Fruit fly (Drosophila melanogaster): ENCODE data around the gene Epg5.

The Epg5 gene

DNA sequence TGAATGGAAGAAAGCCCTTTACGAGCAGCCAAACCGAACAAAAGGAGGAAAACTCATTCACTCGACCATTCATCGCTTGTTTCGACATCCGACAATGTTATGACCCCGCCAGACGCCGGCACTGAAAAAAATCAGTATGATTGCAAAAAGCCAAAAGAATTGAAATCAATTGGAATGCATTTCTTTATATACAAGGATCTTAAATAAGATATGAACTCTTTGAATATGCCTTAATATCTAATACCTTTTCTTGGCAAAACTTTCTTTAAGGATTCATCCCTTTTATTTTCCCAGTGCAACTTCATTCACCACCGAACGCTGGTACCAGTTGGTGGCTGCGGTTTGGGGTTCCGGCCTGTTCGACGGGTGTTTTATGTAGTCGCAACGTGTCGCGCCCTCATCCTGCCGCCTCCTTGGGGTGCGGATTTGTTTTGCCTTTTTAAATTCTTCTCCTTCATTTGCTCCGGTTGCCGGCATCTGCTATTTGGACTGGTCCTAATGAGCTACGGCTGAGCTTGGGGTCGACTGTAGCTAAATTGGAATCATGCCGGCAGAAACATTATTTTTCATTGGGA lies 38.8 kb downstream of the Epg5 start (continued):
- TF ChIP-seq prd (optimal IDR thresholded peaks at IDR 0.05): no peak
- TF ChIP-seq prd (GFP tag; IDR thresholded peaks at IDR 0.05): peak; percentile 87
- no peak for TF ChIP-seq CG10565 (GFP tag; optimal IDR thresholded peaks at IDR 0.05)
- peak; percentile 73 for TF ChIP-seq CG9932 (GFP tag; IDR thresholded peaks at IDR 0.05)
- no peak for TF ChIP-seq hkb (optimal IDR thresholded peaks at IDR 0.05)
- TF ChIP-seq hkb (GFP tag; IDR thresholded peaks at IDR 0.05): peak; percentile 90
- TF ChIP-seq CG16815 (GFP tag; optimal IDR thresholded peaks at IDR 0.05): peak; percentile 81
- TF ChIP-seq CG5245 (GFP tag; optimal IDR thresholded peaks at IDR 0.05): peak; percentile 67
- TF ChIP-seq repo (GFP tag; optimal IDR thresholded peaks at IDR 0.05): peak; percentile 67
- TF ChIP-seq CG8478 (optimal IDR thresholded peaks at IDR 0.05): no peak
- TF ChIP-seq Nf-YC (tag; optimal IDR thresholded peaks at IDR 0.05): peak; percentile 76
- peak; percentile 58 for TF ChIP-seq slp2 (GFP tag; optimal IDR thresholded peaks at IDR 0.05)
- peak; percentile 90 for TF ChIP-seq caup (GFP tag; optimal IDR thresholded peaks at IDR 0.05; ENCODE audit: severe bottlenecking)
- TF ChIP-seq Lhr (GFP tag; optimal IDR thresholded peaks at IDR 0.05): peak; percentile 27
- TF ChIP-seq pros (GFP tag; optimal IDR thresholded peaks at IDR 0.05): peak; percentile 39
- TF ChIP-seq corto (GFP tag; optimal IDR thresholded peaks at IDR 0.05): peak; percentile 17
- peak; percentile 84 for TF ChIP-seq Sox102F (GFP tag; optimal IDR thresholded peaks at IDR 0.05)
- TF ChIP-seq CG6765 (GFP tag; optimal IDR thresholded peaks at IDR 0.05): peak; percentile 86
- peak; percentile 91 for TF ChIP-seq CG11504 (tag; optimal IDR thresholded peaks at IDR 0.05)
- peak; percentile 89 for TF ChIP-seq CG9817 (tag; optimal IDR thresholded peaks at IDR 0.05)
- peak; percentile 93 for TF ChIP-seq PHDP (tag; optimal IDR thresholded peaks at IDR 0.05)
- TF ChIP-seq sc (optimal IDR thresholded peaks at IDR 0.05): no peak
- peak; percentile 58 for TF ChIP-seq sc (GFP tag; optimal IDR thresholded peaks at IDR 0.05)
- TF ChIP-seq crol (GFP tag; IDR thresholded peaks at IDR 0.05): no peak
- peak; percentile 91 for TF ChIP-seq CG10147 (GFP tag; optimal IDR thresholded peaks at IDR 0.05)
- peak; percentile 75 for TF ChIP-seq sqz (GFP tag; optimal IDR thresholded peaks at IDR 0.05)
- peak; percentile 52; the same call in 1 of the 2 replicates for TF ChIP-seq sens-2 (GFP tag; IDR thresholded peaks at IDR 0.05)
- TF ChIP-seq ERR (GFP tag; optimal IDR thresholded peaks at IDR 0.05): peak; percentile 74
- TF ChIP-seq Max (GFP tag; optimal IDR thresholded peaks at IDR 0.05): peak; percentile 74
- TF ChIP-seq tin (GFP tag; optimal IDR thresholded peaks at IDR 0.05): peak; percentile 78
- TF ChIP-seq sug (tag; optimal IDR thresholded peaks at IDR 0.05): peak; percentile 87
- TF ChIP-seq Sin3A (optimal IDR thresholded peaks at IDR 0.05): no peak
- TF ChIP-seq tap (tag; optimal IDR thresholded peaks at IDR 0.05): peak; percentile 86
- peak; percentile 89 for TF ChIP-seq zfh1 (GFP tag; IDR thresholded peaks at IDR 0.05)
- no peak for TF ChIP-seq CG17612 (GFP tag; IDR thresholded peaks at IDR 0.05)
- peak; percentile 81 for TF ChIP-seq ken (GFP tag; IDR thresholded peaks at IDR 0.05)
- no peak for TF ChIP-seq ash1 (GFP tag; optimal IDR thresholded peaks at IDR 0.05)
- peak; percentile 69; the same call in 2 of the 3 replicates for TF ChIP-seq CG2889 (GFP tag; IDR thresholded peaks at IDR 0.05)
- TF ChIP-seq Taf1 (GFP tag; IDR thresholded peaks at IDR 0.05): peak; percentile 74
- no peak for TF ChIP-seq CG3065 (GFP tag; optimal IDR thresholded peaks at IDR 0.05)
- TF ChIP-seq pita (GFP tag; optimal IDR thresholded peaks at IDR 0.05): no peak
- TF ChIP-seq CG13296 (GFP tag; optimal IDR thresholded peaks at IDR 0.05): peak; percentile 90
- peak; percentile 34 for TF ChIP-seq CG4707 (GFP tag; optimal IDR thresholded peaks at IDR 0.05)
- TF ChIP-seq psq (GFP tag; optimal IDR thresholded peaks at IDR 0.05): peak; percentile 16
- TF ChIP-seq CG15269 (tag; optimal IDR thresholded peaks at IDR 0.05): peak; percentile 92
- peak; percentile 69 for TF ChIP-seq CG8944 (GFP tag; optimal IDR thresholded peaks at IDR 0.05)
- peak; percentile 97 for TF ChIP-seq abd-A (tag; optimal IDR thresholded peaks at IDR 0.05)
- peak; percentile 75 for TF ChIP-seq CG31365 (tag; optimal IDR thresholded peaks at IDR 0.05)
- TF ChIP-seq CG12659 (GFP tag; optimal IDR thresholded peaks at IDR 0.05): peak; percentile 85
- TF ChIP-seq amos (GFP tag; IDR thresholded peaks at IDR 0.05; ENCODE audit: partially characterized antibody): no peak
- peak; percentile 78 for TF ChIP-seq CG4424 (GFP tag; optimal IDR thresholded peaks at IDR 0.05)
- peak; percentile 63 for TF ChIP-seq CG9215 (GFP tag; IDR thresholded peaks at IDR 0.05)

Data from whole organism, embryonic.